Worm (Caenorhabditis elegans) whole organism, mixed stage, embryonic: ENCODE measurements around the gene srxa-19.

ENCODE experiments used
- M03D4.4 ChIP-seq: sonication (generic microtip); optimal IDR thresholded peaks from 2 replicates; lab custom pipeline; 2017; ENCODE audit warnings: mild to moderate bottlenecking, missing genetic modification characterization, missing compliant biosample characterization
- blmp-1 ChIP-seq: fragments of 150-350 bp; optimal IDR thresholded peaks from 2 replicates; lab custom pipeline; 2014; ENCODE audit warnings: missing biosample characterization, missing genetic modification characterization
- ceh-39 ChIP-seq: fragments of 150-350 bp; optimal IDR thresholded peaks from 2 replicates; lab custom pipeline; 2014; ENCODE audit warnings: missing biosample characterization, missing genetic modification characterization
- ceh-83 ChIP-seq: fragments of 200-800 bp; sonication (Bioruptor generic); optimal IDR thresholded peaks from 2 replicates; lab custom pipeline; 2018; ENCODE audit warnings: mild to moderate bottlenecking, missing genetic modification characterization, missing compliant biosample characterization
- ces-1 ChIP-seq: fragments of 150-350 bp; optimal IDR thresholded peaks from 2 replicates; lab custom pipeline; 2014; ENCODE audit warnings: missing biosample characterization, missing genetic modification reagents, missing genetic modification characterization
- cnd-1 ChIP-seq: fragments of 200-800 bp; sonication (Bioruptor generic); optimal IDR thresholded peaks from 2 replicates; lab custom pipeline; 2018; ENCODE audit warnings: mild to moderate bottlenecking, missing genetic modification characterization, missing compliant biosample characterization
- elt-3 ChIP-seq: fragments of 150-350 bp; optimal IDR thresholded peaks from 2 replicates; lab custom pipeline; 2014; ENCODE audit warnings: missing biosample characterization, missing genetic modification characterization
- lin-32 ChIP-seq: fragments of 200-800 bp; sonication (Bioruptor generic); optimal IDR thresholded peaks from 2 replicates; lab custom pipeline; 2018; ENCODE audit warnings: mild to moderate bottlenecking, missing genetic modification characterization, missing compliant biosample characterization
- lsy-2 ChIP-seq: fragments of 150-350 bp; optimal IDR thresholded peaks from 2 replicates; lab custom pipeline; 2014; ENCODE audit warnings: missing biosample characterization, missing genetic modification characterization
- mab-5 ChIP-seq: fragments of 150-350 bp; optimal IDR thresholded peaks from 2 replicates; lab custom pipeline; 2014; ENCODE audit warnings: missing biosample characterization, missing genetic modification characterization
- nhr-12 ChIP-seq: fragments of 150-350 bp; optimal IDR thresholded peaks from 2 replicates; lab custom pipeline; 2014; ENCODE audit warnings: missing biosample characterization, missing genetic modification characterization
- nhr-237 ChIP-seq: fragments of 150-350 bp; optimal IDR thresholded peaks from 2 replicates; lab custom pipeline; 2014; ENCODE audit warnings: missing biosample characterization, missing genetic modification characterization
- nhr-28 ChIP-seq: fragments of 150-350 bp; optimal IDR thresholded peaks from 2 replicates; lab custom pipeline; 2014; ENCODE audit warnings: missing biosample characterization, missing genetic modification characterization
- nhr-76 ChIP-seq: sonication (generic microtip); optimal IDR thresholded peaks from 2 replicates; lab custom pipeline; 2017; ENCODE audit warnings: missing biosample characterization, missing genetic modification characterization
- pha-4 ChIP-seq: fragments of 150-350 bp; optimal IDR thresholded peaks from 2 replicates; lab custom pipeline; 2018; ENCODE audit warnings: missing biosample characterization, missing genetic modification reagents, missing genetic modification characterization
- sem-2 ChIP-seq: fragments of 200-800 bp; sonication (Bioruptor generic); optimal IDR thresholded peaks from 2 replicates; lab custom pipeline; 2018; ENCODE audit warnings: mild to moderate bottlenecking, missing genetic modification characterization, missing compliant biosample characterization
- snpc-4 ChIP-seq: fragments of 150-350 bp; optimal IDR thresholded peaks from 2 replicates; lab custom pipeline; 2014; ENCODE audit warnings: missing biosample characterization, missing genetic modification characterization
- sptf-1 ChIP-seq: sonication (generic microtip); optimal IDR thresholded peaks from 2 replicates; lab custom pipeline; 2017; ENCODE audit warnings: mild to moderate bottlenecking, missing genetic modification characterization, moderate library complexity, missing compliant biosample characterization
- unc-62 ChIP-seq: fragments of 150-350 bp; optimal IDR thresholded peaks from 2 replicates; lab custom pipeline; 2014; ENCODE audit warnings: missing biosample characterization, missing genetic modification reagents, missing genetic modification characterization
- zip-8 ChIP-seq: fragments of 150-350 bp; optimal IDR thresholded peaks from 2 replicates; lab custom pipeline; 2014; ENCODE audit warnings: missing biosample characterization, missing genetic modification characterization

Gene srxa-19

ce11 chrV:10075441-10075840 lies 47.1 kb downstream of the srxa-19 start, which contains the start of gene F57A8.7:
Gene F57A8.7, plus strand, starts transcription at chrV:10075741.
- TF ChIP-seq sptf-1 (tag; lab: Kevin White, UChicago) (no peak), zip-8 (no peak), pha-4 (tag; lab: Kevin White, UChicago) (no peak), nhr-28 (tag; lab: Kevin White, UChicago) (no peak), cnd-1 (no peak), ceh-83 (GFP tag; lab: Kevin White, UChicago) (no peak), nhr-76 (no peak), blmp-1 (tag; lab: Kevin White, UChicago) (no peak)

- TF ChIP-seq mab-5 (no peak), M03D4.4 (tag; lab: Kevin White, UChicago) (no peak), nhr-76 (no peak), nhr-28 (tag; lab: Kevin White, UChicago) (no peak), ces-1 (GFP tag; lab: Kevin White, UChicago) (no peak), elt-3 (tag; lab: Kevin White, UChicago) (no peak), unc-62 (no peak), sptf-1 (tag; lab: Kevin White, UChicago) (no peak), nhr-237 (tag; lab: Kevin White, UChicago) (no peak), lin-32 (GFP tag; lab: Kevin White, UChicago) (no peak), nhr-12 (tag; lab: Kevin White, UChicago) (no peak), ceh-83 (GFP tag; lab: Kevin White, UChicago) (no peak), ceh-39 (tag; lab: Kevin White, UChicago) (no peak), sem-2 (GFP tag; lab: Kevin White, UChicago) (no peak), zip-8 (no peak)
These were observed 48.8 kb downstream of the srxa-19 start, which contains the start of gene F57A8.6 for ce11 chrV:10073793-10074192. Gene F57A8.6, minus strand, starts transcription at chrV:10073893.

- TF ChIP-seq zip-8 (no peak), ces-1 (GFP tag; lab: Kevin White, UChicago) (no peak), snpc-4 (tag; lab: Kevin White, UChicago) (no peak), nhr-28 (tag; lab: Kevin White, UChicago) (no peak), lsy-2 (no peak)
These were observed 49.8 kb downstream of the srxa-19 start for ce11 chrV:10072721-10073120.
